Fruit fly (Drosophila melanogaster): ENCODE measurements around the gene CAH4.

DNA sequence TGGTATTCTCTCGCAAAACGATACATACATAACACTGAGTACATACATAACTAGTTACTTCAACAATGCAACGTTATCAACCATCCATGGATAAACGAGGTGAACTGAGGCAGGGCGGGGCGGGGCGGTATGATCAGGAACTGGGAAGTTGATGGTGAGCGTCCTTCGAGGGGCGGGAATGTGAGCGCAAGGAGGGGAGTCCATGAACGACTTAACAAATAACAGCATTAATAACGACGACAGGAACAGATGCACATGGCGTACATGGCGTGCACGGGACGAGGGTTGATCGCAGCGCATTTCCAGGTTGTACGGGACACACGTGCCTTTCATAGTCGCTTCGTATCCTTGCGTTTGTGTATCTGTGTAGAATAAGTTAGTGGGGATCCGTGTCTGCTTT, 10.6 kb upstream of the CAH4 start:
- TF ChIP-seq CG3032 (tag; optimal IDR thresholded peaks at IDR 0.05), result no peak
- TF ChIP-seq CG4318 (GFP tag; optimal IDR thresholded peaks at IDR 0.05), result no peak
- no peak for TF ChIP-seq fd85E (GFP tag; optimal IDR thresholded peaks at IDR 0.05)
- TF ChIP-seq Eip78C (GFP tag), result no peak
- no peak for TF ChIP-seq Hr39 (GFP tag; optimal IDR thresholded peaks at IDR 0.05)
- no peak for TF ChIP-seq CG11902 (GFP tag; optimal IDR thresholded peaks at IDR 0.05)
- no peak for TF ChIP-seq OdsH (GFP tag; optimal IDR thresholded peaks at IDR 0.05)
- TF ChIP-seq Hr38 (GFP tag; optimal IDR thresholded peaks at IDR 0.05), result no peak
- no peak for TF ChIP-seq fd59A (GFP tag; optimal IDR thresholded peaks at IDR 0.05)
- TF ChIP-seq CG6276 (GFP tag; optimal IDR thresholded peaks at IDR 0.05), result no peak
- TF ChIP-seq Eip93F (GFP tag; optimal IDR thresholded peaks at IDR 0.05), result no peak
- TF ChIP-seq vri (GFP tag; optimal IDR thresholded peaks at IDR 0.05), result no peak
- no peak for TF ChIP-seq Blimp-1 (GFP tag; optimal IDR thresholded peaks at IDR 0.05)
